Worm (Caenorhabditis elegans) whole organism, L1 larva: ENCODE results near the gene srd-1.

Experiments used
- aha-1 ChIP-seq: fragments of 150-350 bp; optimal IDR thresholded peaks from 2 replicates; lab custom pipeline; 2014; ENCODE audit warnings: missing biosample characterization, missing genetic modification characterization
- ceh-82 ChIP-seq, 3 experiments: fragments of 150-350 bp in 1 of 3; sonication (generic microtip) in 2 of 3; optimal IDR thresholded peaks; 2 replicates each; lab custom pipeline; 2014 to 2017; ENCODE audit warnings: missing biosample characterization in 3 of 3, missing genetic modification characterization in 3 of 3
- ces-1 ChIP-seq: fragments of 150-350 bp; optimal IDR thresholded peaks from 2 replicates; lab custom pipeline; 2014; ENCODE audit warnings: missing biosample characterization, missing genetic modification reagents, missing genetic modification characterization
- dpl-1 ChIP-seq, 3 experiments: fragments of 150-350 bp in 2 of 3; sonication (generic microtip) in 1 of 3; optimal IDR thresholded peaks; 2 replicates each; lab custom pipeline; 2014 to 2017; ENCODE audit warnings: missing biosample characterization in 3 of 3, missing genetic modification characterization in 3 of 3, missing genetic modification reagents in 3 of 3
- egl-13 ChIP-seq: sonication (generic microtip); optimal IDR thresholded peaks from 2 replicates; lab custom pipeline; 2016; ENCODE audit warnings: missing genotype, missing genetic modification reagents, missing genetic modification characterization, missing compliant biosample characterization
- jun-1 ChIP-seq: fragments of 150-350 bp; optimal IDR thresholded peaks from 2 replicates; lab custom pipeline; 2014; ENCODE audit warnings: missing biosample characterization, missing genetic modification reagents, missing genetic modification characterization
- nhr-237 ChIP-seq: fragments of 150-350 bp; optimal IDR thresholded peaks from 2 replicates; lab custom pipeline; 2014; ENCODE audit warnings: missing biosample characterization, missing genetic modification characterization
- skn-1 ChIP-seq: fragments of 150-350 bp; optimal IDR thresholded peaks from 2 replicates; lab custom pipeline; 2014; ENCODE audit warnings: missing biosample characterization, missing genetic modification characterization
- snpc-4 ChIP-seq: fragments of 150-350 bp; optimal IDR thresholded peaks from 2 replicates; lab custom pipeline; 2014; ENCODE audit warnings: missing biosample characterization, missing genetic modification characterization
- sox-4 ChIP-seq: sonication (generic microtip); optimal IDR thresholded peaks from 2 replicates; lab custom pipeline; 2016; ENCODE audit warnings: missing genetic modification characterization, missing compliant biosample characterization
- unc-130 ChIP-seq: fragments of 150-350 bp; optimal IDR thresholded peaks from 2 replicates; lab custom pipeline; 2017; ENCODE audit warnings: missing biosample characterization, missing genetic modification characterization, inconsistent platforms
- unc-30 ChIP-seq: sonication (generic microtip); optimal IDR thresholded peaks from 2 replicates; lab custom pipeline; 2017; ENCODE audit warnings: missing biosample characterization, missing genetic modification characterization
- ztf-4 ChIP-seq: fragments of 150-350 bp; optimal IDR thresholded peaks from 2 replicates; lab custom pipeline; 2014; ENCODE audit warnings: missing biosample characterization, missing genetic modification characterization

- no peak for TF ChIP-seq aha-1 (tag; lab: Kevin White, UChicago)
- no peak for TF ChIP-seq sox-4 (tag; lab: Kevin White, UChicago)
- no peak for TF ChIP-seq nhr-237
- no peak for TF ChIP-seq dpl-1 (GFP tag; optimal IDR thresholded peaks at IDR 0.05; lab: Kevin White, UChicago)
- no peak for TF ChIP-seq ces-1
- TF ChIP-seq ceh-82 (tag; optimal IDR thresholded peaks at IDR 0.05; lab: Kevin White, UChicago) = no peak
- TF ChIP-seq ztf-4 = no peak
- no peak for TF ChIP-seq egl-13 (tag; lab: Kevin White, UChicago)
- TF ChIP-seq skn-1 (tag; lab: Kevin White, UChicago) = no peak
- TF ChIP-seq jun-1 (tag; lab: Kevin White, UChicago) = no peak
- no peak for TF ChIP-seq snpc-4
- no peak for TF ChIP-seq unc-30 (tag; lab: Kevin White, UChicago)
- TF ChIP-seq unc-130 (tag; lab: Kevin White, UChicago) = no peak
These were observed 39.1 kb upstream of the srd-1 start for ce11 chrII:10221627-10222026.
